Fruit fly (Drosophila melanogaster) whole organism, embryonic: Measurements from ENCODE around the gene ClpP.
A peak's percentile ranks its signal among the peaks of the same experiment; 100 is the strongest.

Experiments
- Bdp1 ChIP-seq: fragments of 200-800 bp; sonication (Bioruptor generic); optimal IDR thresholded peaks from 3 replicates; lab custom pipeline; 2016; ENCODE audit warnings: missing biosample characterization, missing genetic modification characterization
- CG10274 ChIP-seq: fragments of 200-800 bp; sonication (Bioruptor generic); optimal IDR thresholded peaks from 3 replicates; lab custom pipeline; 2017; ENCODE audit warnings: missing biosample characterization, mild to moderate bottlenecking, missing genetic modification characterization
- CG11093 ChIP-seq: fragments of 200-800 bp; sonication (Bioruptor generic); IDR thresholded peaks from 3 replicates; pipeline ENCODE4 v1.3.6; 2022; ENCODE audit warnings: missing biosample characterization, missing genetic modification characterization
- CG1233 ChIP-seq: fragments of 200-800 bp; sonication (Bioruptor generic); optimal IDR thresholded peaks from 4 replicates; lab custom pipeline; 2018; ENCODE audit warnings: missing biosample characterization, mild to moderate bottlenecking, missing genetic modification characterization
- CG14667 ChIP-seq: fragments of 200-800 bp; sonication (Bioruptor generic); IDR thresholded peaks from 2 replicates; pipeline ENCODE4 v1.3.6; 2022; ENCODE audit warnings: missing biosample characterization, missing genetic modification characterization
- CG1529 ChIP-seq: fragments of 200-800 bp; sonication (Bioruptor generic); optimal IDR thresholded peaks from 3 replicates; lab custom pipeline; 2018; ENCODE audit warnings: missing biosample characterization, missing genetic modification characterization
- CG17361 ChIP-seq: fragments of 200-800 bp; sonication (Bioruptor generic); IDR thresholded peaks from 3 replicates; pipeline ENCODE4 v1.3.6; 2022; ENCODE audit warnings: missing biosample characterization, missing genetic modification characterization
- CG17912 ChIP-seq: fragments of 200-800 bp; sonication (Bioruptor generic); optimal IDR thresholded peaks from 2 replicates; lab custom pipeline; 2018; ENCODE audit warnings: missing biosample characterization, mild to moderate bottlenecking, missing genetic modification characterization
- CG2120 ChIP-seq: fragments of 200-800 bp; sonication (Bioruptor generic); optimal IDR thresholded peaks from 3 replicates; lab custom pipeline; 2016; ENCODE audit warnings: missing biosample characterization, missing genetic modification characterization
- CG2129 ChIP-seq: fragments of 200-800 bp; sonication (Bioruptor generic); IDR thresholded peaks from 2 replicates; pipeline ENCODE4 v1.3.6; 2022; ENCODE audit warnings: missing biosample characterization, missing genetic modification characterization; ENCODE audit not compliant: partially characterized antibody
- CG30431 ChIP-seq: fragments of 200-800 bp; sonication (Bioruptor generic); optimal IDR thresholded peaks from 2 replicates; lab custom pipeline; 2017; ENCODE audit warnings: missing biosample characterization, missing genetic modification characterization
- CG31224 ChIP-seq: fragments of 200-800 bp; sonication (Bioruptor generic); IDR thresholded peaks from 2 replicates; pipeline ENCODE4 v1.3.6; 2022; ENCODE audit warnings: missing biosample characterization, missing genetic modification characterization
- CG33557 ChIP-seq: fragments of 200-800 bp; sonication (Bioruptor generic); optimal IDR thresholded peaks from 2 replicates; lab custom pipeline; 2019; ENCODE audit warnings: missing biosample characterization, mild to moderate bottlenecking, missing genetic modification characterization, moderate library complexity
- CG3407 ChIP-seq: fragments of 200-800 bp; sonication (Bioruptor generic); optimal IDR thresholded peaks from 2 replicates; lab custom pipeline; 2018; ENCODE audit warnings: missing biosample characterization, mild to moderate bottlenecking, missing genetic modification characterization
- CG3995 ChIP-seq: fragments of 200-800 bp; sonication (Bioruptor generic); optimal IDR thresholded peaks from 3 replicates; lab custom pipeline; 2016; ENCODE audit warnings: missing biosample characterization, missing genetic modification characterization
- CG4404 ChIP-seq: fragments of 200-800 bp; sonication (Bioruptor generic); IDR thresholded peaks from 2 replicates; pipeline ENCODE4 v1.3.6; 2022; ENCODE audit warnings: missing biosample characterization, missing genetic modification characterization
- CG6791 ChIP-seq: fragments of 200-800 bp; sonication (Bioruptor generic); IDR thresholded peaks from 3 replicates; pipeline ENCODE4 v1.3.6; 2022; ENCODE audit warnings: missing biosample characterization, missing genetic modification characterization; ENCODE audit not compliant: partially characterized antibody
- CG7786 ChIP-seq: fragments of 200-800 bp; sonication (Bioruptor generic); optimal IDR thresholded peaks from 2 replicates; lab custom pipeline; 2016; ENCODE audit warnings: missing biosample characterization, missing genetic modification characterization
- CG7963 ChIP-seq: fragments of 200-800 bp; sonication (Bioruptor generic); IDR thresholded peaks from 3 replicates; pipeline ENCODE4 v1.3.6; 2022; ENCODE audit warnings: missing biosample characterization, missing genetic modification characterization; ENCODE audit not compliant: partially characterized antibody
- CrebB ChIP-seq: fragments of 200-800 bp; sonication (Bioruptor generic); optimal IDR thresholded peaks from 3 replicates; lab custom pipeline; 2018; ENCODE audit warnings: missing biosample characterization, mild to moderate bottlenecking, missing genetic modification characterization
- Dek ChIP-seq: fragments of 200-800 bp; sonication (Bioruptor generic); optimal IDR thresholded peaks from 3 replicates; lab custom pipeline; 2019; ENCODE audit warnings: missing biosample characterization, mild to moderate bottlenecking, missing genetic modification characterization, moderate library complexity
- Dip2 ChIP-seq: fragments of 200-800 bp; sonication (Bioruptor generic); IDR thresholded peaks from 2 replicates; pipeline ENCODE4 v1.3.6; 2022; ENCODE audit warnings: missing biosample characterization, missing genetic modification characterization
- Dll ChIP-seq: fragments of 200-800 bp; sonication (Bioruptor generic); IDR thresholded peaks from 4 replicates; pipeline ENCODE4 v1.3.6; 2022; ENCODE audit warnings: missing biosample characterization, missing genetic modification characterization; ENCODE audit not compliant: partially characterized antibody
- Eip74EF ChIP-seq, 2 experiments: fragments of 200-800 bp in 1 of 2; fragments of >200 bp in 1 of 2; sonication (Bioruptor generic) in 1 of 2; optimal IDR thresholded peaks; 2 replicates each; lab custom pipeline; 2017 to 2019; ENCODE audit warnings: missing biosample characterization in 2 of 2, missing genetic modification characterization in 2 of 2, mild to moderate bottlenecking in 1 of 2, moderate library complexity in 1 of 2
- Fer2 ChIP-seq: fragments of 200-800 bp; sonication (Bioruptor generic); optimal IDR thresholded peaks from 2 replicates; lab custom pipeline; 2018; ENCODE audit warnings: missing biosample characterization, mild to moderate bottlenecking, missing genetic modification characterization, moderate library complexity
- Jarid2 ChIP-seq: fragments of 200-800 bp; sonication (Bioruptor generic); optimal IDR thresholded peaks from 3 replicates; lab custom pipeline; 2017; ENCODE audit warnings: mild to moderate bottlenecking, missing biosample characterization, missing genetic modification reagents, missing genetic modification characterization
- Kr ChIP-seq: fragments of 200-800 bp; sonication (Bioruptor generic); optimal IDR thresholded peaks from 2 replicates; lab custom pipeline; 2017; ENCODE audit warnings: missing biosample characterization, mild to moderate bottlenecking, missing genetic modification characterization
- Lim3 ChIP-seq: fragments of 200-800 bp; sonication (Bioruptor generic); IDR thresholded peaks from 2 replicates; pipeline ENCODE4 v1.3.6; 2022; ENCODE audit warnings: missing biosample characterization, missing genetic modification characterization
- Lpt ChIP-seq: fragments of >200 bp; optimal IDR thresholded peaks from 2 replicates; lab custom pipeline; 2018; ENCODE audit warnings: missing biosample characterization, missing genetic modification characterization
- MBD-R2 ChIP-seq: fragments of 200-800 bp; sonication (Bioruptor generic); IDR thresholded peaks from 2 replicates; pipeline ENCODE4 v1.3.6; 2022; ENCODE audit warnings: missing biosample characterization, missing genetic modification characterization
- Opbp ChIP-seq: fragments of 200-800 bp; sonication (Bioruptor generic); IDR thresholded peaks from 3 replicates; pipeline ENCODE4 v1.3.6; 2022; ENCODE audit warnings: missing biosample characterization, missing genetic modification characterization; ENCODE audit not compliant: partially characterized antibody
- Optix ChIP-seq: fragments of 200-800 bp; sonication (Bioruptor generic); IDR thresholded peaks from 3 replicates; pipeline ENCODE4 v1.3.6; 2022; ENCODE audit warnings: missing biosample characterization, missing genetic modification characterization
- Sry-δ ChIP-seq: fragments of 200-800 bp; sonication (Bioruptor generic); optimal IDR thresholded peaks from 2 replicates; lab custom pipeline; 2016; ENCODE audit warnings: missing biosample characterization, missing genetic modification characterization
- Ssrp ChIP-seq: fragments of 200-800 bp; sonication (Bioruptor generic); optimal IDR thresholded peaks from 2 replicates; lab custom pipeline; 2018; ENCODE audit warnings: missing biosample characterization, mild to moderate bottlenecking, missing genetic modification characterization, moderate library complexity
- Xbp1 ChIP-seq: fragments of 200-800 bp; sonication (Bioruptor generic); optimal IDR thresholded peaks from 3 replicates; lab custom pipeline; 2016; ENCODE audit warnings: missing biosample characterization, mild to moderate bottlenecking, missing genetic modification characterization
- YL-1 ChIP-seq: fragments of 200-800 bp; sonication (Bioruptor generic); optimal IDR thresholded peaks from 3 replicates; lab custom pipeline; 2017; ENCODE audit warnings: missing biosample characterization, mild to moderate bottlenecking, missing genetic modification characterization
- ap ChIP-seq: fragments of 200-800 bp; sonication (Bioruptor generic); IDR thresholded peaks from 2 replicates; pipeline ENCODE4 v1.3.6; 2022; ENCODE audit warnings: missing biosample characterization, missing genetic modification characterization
- ase ChIP-seq: fragments of 200-800 bp; sonication (Bioruptor generic); IDR thresholded peaks from 3 replicates; pipeline ENCODE4 v1.3.6; 2022; ENCODE audit warnings: missing biosample characterization, missing genetic modification characterization
- ash1 ChIP-seq: fragments of 200-800 bp; sonication (Bioruptor generic); optimal IDR thresholded peaks from 2 replicates; lab custom pipeline; 2018; ENCODE audit warnings: missing biosample characterization, mild to moderate bottlenecking, missing genetic modification characterization
- esg ChIP-seq: fragments of 200-800 bp; sonication (Bioruptor generic); conservative IDR thresholded peaks from 2 replicates; pipeline ENCODE4 v1.3.6; 2022; ENCODE audit warnings: missing biosample characterization, missing genetic modification characterization
- gce ChIP-seq: fragments of 200-800 bp; sonication (Bioruptor generic); IDR thresholded peaks from 3 replicates; pipeline ENCODE4 v1.3.6; 2022; ENCODE audit warnings: missing biosample characterization, missing genetic modification characterization
- jigr1 ChIP-seq: fragments of 200-800 bp; sonication (Bioruptor generic); IDR thresholded peaks from 3 replicates; pipeline ENCODE4 v1.3.6; 2022; ENCODE audit warnings: missing biosample characterization, missing genetic modification characterization
- lilli ChIP-seq: fragments of 200-800 bp; sonication (Bioruptor generic); optimal IDR thresholded peaks from 3 replicates; lab custom pipeline; 2016; ENCODE audit warnings: missing biosample characterization, missing genetic modification characterization
- p53 ChIP-seq: fragments of 200-800 bp; sonication (Bioruptor generic); optimal IDR thresholded peaks from 2 replicates; lab custom pipeline; 2016; ENCODE audit warnings: missing biosample characterization, missing genetic modification characterization
- repo ChIP-seq: fragments of 200-800 bp; sonication (Bioruptor generic); optimal IDR thresholded peaks from 2 replicates; lab custom pipeline; 2016; ENCODE audit warnings: missing biosample characterization, missing genetic modification characterization
- run ChIP-seq: fragments of 200-800 bp; sonication (Bioruptor generic); optimal IDR thresholded peaks from 3 replicates; lab custom pipeline; 2018; ENCODE audit warnings: missing biosample characterization, mild to moderate bottlenecking, missing genetic modification characterization
- sens ChIP-seq: fragments of 200-800 bp; sonication (Bioruptor generic); peaks from one replicate; lab custom pipeline; 2016; ENCODE audit warnings: missing biosample characterization, missing genetic modification characterization
- sqz ChIP-seq: fragments of 200-800 bp; sonication (Bioruptor generic); optimal IDR thresholded peaks from 3 replicates; lab custom pipeline; 2018; ENCODE audit warnings: missing biosample characterization, mild to moderate bottlenecking, missing genetic modification characterization
- ttk ChIP-seq: fragments of 200-800 bp; sonication (Bioruptor generic); IDR thresholded peaks from 2 replicates; pipeline ENCODE4 v2.1.2; 2022; ENCODE audit warnings: missing biosample characterization, missing genetic modification characterization
- tup ChIP-seq: fragments of 200-800 bp; sonication (Bioruptor generic); optimal IDR thresholded peaks from 2 replicates; lab custom pipeline; 2016; ENCODE audit warnings: missing biosample characterization, mild to moderate bottlenecking, missing genetic modification characterization, moderate library complexity
- zfh2 ChIP-seq: fragments of 200-800 bp; sonication (Bioruptor generic); optimal IDR thresholded peaks from 2 replicates; lab custom pipeline; 2016; ENCODE audit warnings: missing biosample characterization, missing genetic modification characterization

ClpP gene

dm6 chr2L:10373605-10374269 is 17.1 kb downstream of the ClpP start, which contains the start of gene rho-5 (continued):
- TF ChIP-seq ttk (GFP tag; lab: Robert Waterston, UW) (no peak), sqz (no peak), CG33557 (GFP tag; lab: Kevin White, UChicago) (no peak), CG4404 (GFP tag; lab: Robert Waterston, UW) (no peak), Lim3 (GFP tag; lab: Robert Waterston, UW) (no peak), Ssrp (no peak), CG6791 (GFP tag; lab: Robert Waterston, UW) (no peak), lilli (peak; percentile 15), CG7786 (GFP tag; lab: Kevin White, UChicago) (no peak), CG11093 (GFP tag; lab: Robert Waterston, UW) (no peak), ase (GFP tag; lab: Robert Waterston, UW) (no peak), tup (GFP tag; lab: Kevin White, UChicago) (no peak), Optix (no peak), repo (GFP tag; lab: Kevin White, UChicago) (no peak), esg (no peak), Xbp1 (no peak), CG10274 (GFP tag; lab: Kevin White, UChicago) (no peak), sens (GFP tag; lab: Kevin White, UChicago) (peak; percentile 53), jigr1 (GFP tag; lab: Robert Waterston, UW) (no peak), CG31224 (GFP tag; lab: Robert Waterston, UW) (no peak), ash1 (GFP tag; lab: Kevin White, UChicago) (no peak), CG2129 (no peak), Jarid2 (GFP tag; lab: Kevin White, UChicago) (no peak), CG1233 (GFP tag; lab: Kevin White, UChicago) (no peak), Opbp (no peak), run (tag; lab: Kevin White, UChicago) (no peak), YL-1 (GFP tag; lab: Kevin White, UChicago) (no peak), Sry-δ (GFP tag; lab: Kevin White, UChicago) (peak; percentile 40), CG30431 (no peak), p53 (GFP tag; lab: Kevin White, UChicago) (no peak), Dek (no peak), CG17912 (GFP tag; lab: Kevin White, UChicago) (no peak), MBD-R2 (GFP tag; lab: Robert Waterston, UW) (no peak), Dll (GFP tag; lab: Robert Waterston, UW) (no peak), Dip2 (GFP tag; lab: Robert Waterston, UW) (no peak), CG3995 (GFP tag; lab: Kevin White, UChicago) (no peak), ap (GFP tag; lab: Robert Waterston, UW) (no peak), Bdp1 (GFP tag; lab: Kevin White, UChicago) (no peak), CG2120 (GFP tag; lab: Kevin White, UChicago) (peak; percentile 50), Fer2 (tag; lab: Kevin White, UChicago) (no peak), Eip74EF (GFP tag; optimal IDR thresholded peaks at IDR 0.05; lab: Kevin White, UChicago) (no peak), CG1529 (GFP tag; lab: Kevin White, UChicago) (no peak), CG3407 (no peak), CrebB (no peak), Kr (GFP tag; lab: Kevin White, UChicago) (no peak), CG14667 (no peak), gce (GFP tag; lab: Robert Waterston, UW) (no peak), zfh2 (GFP tag; lab: Kevin White, UChicago) (no peak), Lpt (GFP tag; lab: Kevin White, UChicago) (no peak), CG7963 (GFP tag; lab: Robert Waterston, UW) (no peak), CG17361 (GFP tag; lab: Robert Waterston, UW) (no peak)
